Worm (Caenorhabditis elegans) whole organism, L4 larva: ENCODE measurements around the gene ver-4.

Experiments
- F44E2.7 ChIP-seq: fragments of 200-800 bp; sonication (Bioruptor generic); IDR thresholded peaks from 2 replicates; pipeline ENCODE4 v2.1.2; 2022; ENCODE audit warnings: missing genetic modification characterization, missing compliant biosample characterization
- F49E8.2 ChIP-seq: sonication (generic microtip); optimal IDR thresholded peaks from 2 replicates; lab custom pipeline; 2016; ENCODE audit warnings: missing compliant biosample characterization, mild to moderate bottlenecking, missing genetic modification characterization, borderline replicate concordance
- R02D3.7 ChIP-seq: fragments of 150-350 bp; sonication (generic microtip); optimal IDR thresholded peaks from 3 replicates; lab custom pipeline; 2014; ENCODE audit warnings: missing biosample characterization, missing genetic modification characterization
- T20F7.1 ChIP-seq: fragments of 200-800 bp; sonication (Bioruptor generic); optimal IDR thresholded peaks from 2 replicates; lab custom pipeline; 2018; ENCODE audit warnings: mild to moderate bottlenecking, missing genetic modification characterization, missing compliant biosample characterization
- Y5F2A.4 ChIP-seq: fragments of 200-800 bp; sonication (Bioruptor generic); optimal IDR thresholded peaks from 2 replicates; lab custom pipeline; 2018; ENCODE audit warnings: mild to moderate bottlenecking, missing genetic modification characterization, missing compliant biosample characterization
- arid-1 ChIP-seq: fragments of 200-800 bp; sonication (Bioruptor generic); conservative IDR thresholded peaks from 2 replicates; pipeline ENCODE4 v1.3.6; 2022; ENCODE audit warnings: missing genetic modification reagents, missing genetic modification characterization, missing compliant biosample characterization
- ceh-62 ChIP-seq: sonication (generic microtip); optimal IDR thresholded peaks from 2 replicates; lab custom pipeline; 2017; ENCODE audit warnings: missing biosample characterization, missing genetic modification characterization
- ceh-82 ChIP-seq: sonication (generic microtip); optimal IDR thresholded peaks from 2 replicates; lab custom pipeline; 2017; ENCODE audit warnings: missing biosample characterization, missing genetic modification characterization
- ces-1 ChIP-seq: fragments of 150-350 bp; sonication (generic microtip); optimal IDR thresholded peaks from 4 replicates; lab custom pipeline; 2014; ENCODE audit warnings: missing biosample characterization, missing genetic modification reagents, missing genetic modification characterization
- ctbp-1 ChIP-seq: fragments of 200-800 bp; sonication (Bioruptor generic); IDR thresholded peaks from 2 replicates; pipeline ENCODE4 v1.3.6; 2022; ENCODE audit warnings: missing genetic modification reagents, missing genetic modification characterization, missing compliant biosample characterization
- daf-16 ChIP-seq, 3 experiments: sonication (generic microtip); optimal IDR thresholded peaks; 2 replicates each; lab custom pipeline; 2016 to 2017; ENCODE audit warnings: missing genetic modification characterization in 3 of 3, missing genetic modification reagents in 3 of 3, mild to moderate bottlenecking in 2 of 3, missing compliant biosample characterization in 2 of 3, missing biosample characterization in 1 of 3, moderate library complexity in 1 of 3
- dpl-1 ChIP-seq: fragments of 150-350 bp; optimal IDR thresholded peaks from 2 replicates; lab custom pipeline; 2014; ENCODE audit warnings: missing biosample characterization, missing genetic modification reagents, missing genetic modification characterization
- duxl-1 ChIP-seq: sonication (generic microtip); optimal IDR thresholded peaks from 2 replicates; lab custom pipeline; 2016; ENCODE audit warnings: mild to moderate bottlenecking, missing genetic modification characterization, moderate library complexity, missing compliant biosample characterization; ENCODE audit not compliant: poor library complexity
- gei-8 ChIP-seq: fragments of 200-800 bp; sonication (Bioruptor generic); optimal IDR thresholded peaks from 2 replicates; lab custom pipeline; 2018; ENCODE audit warnings: mild to moderate bottlenecking, missing genetic modification characterization, missing compliant biosample characterization
- hlh-30 ChIP-seq: sonication (generic microtip); optimal IDR thresholded peaks from 2 replicates; lab custom pipeline; 2017; ENCODE audit warnings: antibody characterized with exemption, mild to moderate bottlenecking, missing genetic modification characterization, missing compliant biosample characterization; ENCODE audit not compliant: insufficient read depth
- hmg-1.1 ChIP-seq: fragments of 200-800 bp; sonication (Bioruptor generic); IDR thresholded peaks from 2 replicates; pipeline ENCODE4 v1.3.6; 2022; ENCODE audit warnings: missing genetic modification reagents, missing genetic modification characterization, missing compliant biosample characterization
- jun-1 ChIP-seq: fragments of 150-350 bp; optimal IDR thresholded peaks from 2 replicates; lab custom pipeline; 2014; ENCODE audit warnings: missing biosample characterization, missing genetic modification reagents, missing genetic modification characterization
- lin-13 ChIP-seq: fragments of 150-350 bp; optimal IDR thresholded peaks from 2 replicates; lab custom pipeline; 2014; ENCODE audit warnings: missing biosample characterization, missing genetic modification reagents, missing genetic modification characterization
- lir-3 ChIP-seq: sonication (generic microtip); optimal IDR thresholded peaks from 2 replicates; lab custom pipeline; 2016; ENCODE audit warnings: mild to moderate bottlenecking, missing genetic modification characterization, missing compliant biosample characterization
- lsy-2 ChIP-seq, 2 experiments: fragments of 150-350 bp in 1 of 2; sonication (generic microtip) in 1 of 2; optimal IDR thresholded peaks; 2 replicates each; lab custom pipeline; 2014 to 2017; ENCODE audit warnings: missing biosample characterization in 2 of 2, missing genetic modification characterization in 2 of 2
- madf-9 ChIP-seq: fragments of 200-800 bp; sonication (Bioruptor generic); conservative IDR thresholded peaks from 2 replicates; pipeline ENCODE4 v1.3.6; 2022; ENCODE audit warnings: missing genetic modification reagents, missing genetic modification characterization, missing compliant biosample characterization
- mdl-1 ChIP-seq, 2 experiments: fragments of 150-350 bp in 1 of 2; sonication (generic microtip) in 1 of 2; optimal IDR thresholded peaks; 2 replicates each; lab custom pipeline; 2014 to 2017; ENCODE audit warnings: missing biosample characterization in 2 of 2, missing genetic modification characterization in 2 of 2
- mep-1 ChIP-seq: fragments of 150-350 bp; sonication (generic microtip); optimal IDR thresholded peaks from 3 replicates; lab custom pipeline; 2014; ENCODE audit warnings: missing biosample characterization, missing genetic modification characterization
- nhr-102 ChIP-seq: sonication (generic microtip); optimal IDR thresholded peaks from 2 replicates; lab custom pipeline; 2016; ENCODE audit warnings: mild to moderate bottlenecking, missing genetic modification characterization, moderate library complexity, missing compliant biosample characterization
- nhr-237 ChIP-seq: sonication (generic microtip); optimal IDR thresholded peaks from 2 replicates; lab custom pipeline; 2017; ENCODE audit warnings: missing biosample characterization, missing genetic modification characterization
- nhr-25 ChIP-seq: sonication (generic microtip); optimal IDR thresholded peaks from 2 replicates; lab custom pipeline; 2017; ENCODE audit warnings: missing genetic modification characterization, mild to moderate bottlenecking, missing compliant biosample characterization, antibody characterized with exemption, moderate library complexity, borderline replicate concordance; ENCODE audit not compliant: insufficient read depth
- nhr-42 ChIP-seq: fragments of 200-800 bp; sonication (Bioruptor generic); IDR thresholded peaks from 2 replicates; pipeline ENCODE4 v1.3.6; 2022; ENCODE audit warnings: missing genetic modification characterization, missing compliant biosample characterization
- nhr-48 ChIP-seq: sonication (generic microtip); optimal IDR thresholded peaks from 2 replicates; lab custom pipeline; 2016; ENCODE audit warnings: mild to moderate bottlenecking, missing genetic modification characterization, missing compliant biosample characterization
- nhr-76 ChIP-seq: fragments of 150-350 bp; optimal IDR thresholded peaks from 2 replicates; lab custom pipeline; 2014; ENCODE audit warnings: missing biosample characterization, missing genetic modification characterization
- rbr-2 ChIP-seq: sonication (generic microtip); optimal IDR thresholded peaks from 2 replicates; lab custom pipeline; 2016; ENCODE audit warnings: missing genotype, missing genetic modification characterization, missing compliant biosample characterization
- sdz-12 ChIP-seq: fragments of 200-800 bp; sonication (Bioruptor generic); optimal IDR thresholded peaks from 2 replicates; lab custom pipeline; 2018; ENCODE audit warnings: mild to moderate bottlenecking, missing genetic modification characterization, missing compliant biosample characterization
- snpc-1.2 ChIP-seq: fragments of 200-800 bp; sonication (Bioruptor generic); IDR thresholded peaks from 2 replicates; pipeline ENCODE4 v1.3.6; 2022; ENCODE audit warnings: missing genetic modification reagents, missing genetic modification characterization, missing compliant biosample characterization
- snpc-4 ChIP-seq: fragments of 150-350 bp; optimal IDR thresholded peaks from 2 replicates; lab custom pipeline; 2014; ENCODE audit warnings: missing biosample characterization, missing genetic modification characterization
- spr-1 ChIP-seq: sonication (generic microtip); optimal IDR thresholded peaks from 2 replicates; lab custom pipeline; 2016; ENCODE audit warnings: mild to moderate bottlenecking, missing genetic modification characterization, missing compliant biosample characterization
- spr-3 ChIP-seq: fragments of 200-800 bp; sonication (Bioruptor generic); optimal IDR thresholded peaks from 2 replicates; lab custom pipeline; 2018; ENCODE audit warnings: mild to moderate bottlenecking, missing genetic modification characterization, missing compliant biosample characterization
- tra-1 ChIP-seq: fragments of 200-800 bp; sonication (Bioruptor generic); IDR thresholded peaks from 2 replicates; pipeline ENCODE4 v1.3.6; 2022; ENCODE audit warnings: missing genetic modification reagents, missing genetic modification characterization, missing compliant biosample characterization
- unc-130 ChIP-seq: sonication (generic microtip); optimal IDR thresholded peaks from 2 replicates; lab custom pipeline; 2016; ENCODE audit warnings: missing genetic modification reagents, missing genetic modification characterization, missing compliant biosample characterization
- zip-2 ChIP-seq: fragments of 150-350 bp; optimal IDR thresholded peaks from 2 replicates; lab custom pipeline; 2014; ENCODE audit warnings: missing biosample characterization, missing genetic modification characterization

ver-4 gene

ce11 chrX:10963453-10964046 lies 18.6 kb upstream of the ver-4 start, which contains the start of gene nas-10 (continued):
- peak; percentile 63 for TF ChIP-seq Y5F2A.4 (GFP tag; lab: Kevin White, UChicago)
- peak; percentile 44 for TF ChIP-seq hlh-30 (tag; lab: Kevin White, UChicago)
- peak; percentile 5 for TF ChIP-seq dpl-1 (GFP tag; lab: Kevin White, UChicago)
- peak; percentile 90 for TF ChIP-seq tra-1 (GFP tag; lab: Robert Waterston, UW)
- peak; percentile 51; the same call in 1 of the 2 replicates for TF ChIP-seq nhr-42 (GFP tag; lab: Robert Waterston, UW)
- TF ChIP-seq unc-130 (GFP tag; lab: Kevin White, UChicago), result peak; percentile 23
- peak; percentile 71 for TF ChIP-seq spr-1 (tag; lab: Kevin White, UChicago)
- TF ChIP-seq lsy-2 (tag; optimal IDR thresholded peaks at IDR 0.05; lab: Kevin White, UChicago), result no peak
- no peak for TF ChIP-seq ceh-82 (tag; lab: Kevin White, UChicago)
- TF ChIP-seq nhr-102 (tag; lab: Kevin White, UChicago), result no peak
- peak in 1 of 2 experiments; percentile 57 for TF ChIP-seq mdl-1 (tag; optimal IDR thresholded peaks at IDR 0.05; lab: Kevin White, UChicago)
- peak; percentile 75 for TF ChIP-seq spr-3 (GFP tag; lab: Kevin White, UChicago)
- TF ChIP-seq rbr-2 (tag; lab: Kevin White, UChicago), result peak; percentile 58
- peak; percentile 91 for TF ChIP-seq arid-1 (GFP tag; lab: Robert Waterston, UW)
- no peak; the same call in none of the 2 replicates for TF ChIP-seq snpc-1.2 (GFP tag; lab: Robert Waterston, UW)
- no peak for TF ChIP-seq nhr-76 (tag; lab: Kevin White, UChicago)
- TF ChIP-seq lin-13 (GFP tag; lab: Kevin White, UChicago), result peak; percentile 49

- TF ChIP-seq ces-1 (GFP tag; lab: Kevin White, UChicago), result peak; percentile 54
- TF ChIP-seq tra-1 (GFP tag; lab: Robert Waterston, UW), result no peak
- TF ChIP-seq, all 104 proteins: peak for 1
Observed at ce11 chrX:10965508-10965907, 16.6 kb upstream of the ver-4 start.

ce11 chrX:10966251-10966650 lies 15.9 kb upstream of the ver-4 start, which contains the start of gene lge-1:
TSS of gene lge-1 (plus strand) at chrX:10966551.
- TF ChIP-seq rbr-2 (tag; lab: Kevin White, UChicago) (no peak), duxl-1 (no peak), spr-3 (GFP tag; lab: Kevin White, UChicago) (no peak), snpc-4 (tag; lab: Kevin White, UChicago) (no peak), lir-3 (tag; lab: Kevin White, UChicago) (no peak), R02D3.7 (tag; lab: Kevin White, UChicago) (no peak), nhr-42 (GFP tag; lab: Robert Waterston, UW) (no peak), zip-2 (tag; lab: Kevin White, UChicago) (no peak), ctbp-1 (no peak), nhr-237 (tag; lab: Kevin White, UChicago) (no peak), ceh-62 (tag; lab: Kevin White, UChicago) (no peak), nhr-25 (no peak), snpc-1.2 (GFP tag; lab: Robert Waterston, UW) (no peak), hmg-1.1 (no peak), T20F7.1 (GFP tag; lab: Kevin White, UChicago) (no peak)

- no peak for TF ChIP-seq gei-8 (GFP tag; lab: Kevin White, UChicago)
- no peak for TF ChIP-seq sdz-12 (GFP tag; lab: Kevin White, UChicago)
- no peak for TF ChIP-seq F44E2.7
- no peak for TF ChIP-seq F49E8.2 (tag; lab: Kevin White, UChicago)
- TF ChIP-seq arid-1 (GFP tag; lab: Robert Waterston, UW), result no peak
- TF ChIP-seq spr-3 (GFP tag; lab: Kevin White, UChicago), result no peak
- TF ChIP-seq nhr-25, result no peak
- TF ChIP-seq mep-1 (tag; lab: Kevin White, UChicago), result no peak
- no peak for TF ChIP-seq daf-16 (GFP tag; optimal IDR thresholded peaks at IDR 0.05; lab: Kevin White, UChicago)
- no peak for TF ChIP-seq daf-16 (tag; optimal IDR thresholded peaks at IDR 0.05; lab: Kevin White, UChicago)
- no peak for TF ChIP-seq nhr-48 (tag; lab: Kevin White, UChicago)
- no peak for TF ChIP-seq jun-1
- TF ChIP-seq madf-9 (GFP tag; lab: Robert Waterston, UW), result no peak
Observed at ce11 chrX:10967698-10968097, 14.5 kb upstream of the ver-4 start, which contains the start of gene K09C8.9. TSS of gene K09C8.9 (minus strand) at chrX:10967798.
